Fruit fly (Drosophila melanogaster) whole organism, embryonic: ENCODE measurements around the gene Rab7.
A peak's percentile ranks its signal among the peaks of the same experiment; 100 is the strongest.

Experiments
- Atf3 ChIP-seq: fragments of 200-800 bp; sonication (Bioruptor generic); optimal IDR thresholded peaks from 3 replicates; lab custom pipeline; 2016; ENCODE audit warnings: missing biosample characterization, missing genetic modification characterization
- CG1233 ChIP-seq: fragments of 200-800 bp; sonication (Bioruptor generic); optimal IDR thresholded peaks from 4 replicates; lab custom pipeline; 2018; ENCODE audit warnings: missing biosample characterization, mild to moderate bottlenecking, missing genetic modification characterization
- CG15073 ChIP-seq: fragments of 200-800 bp; sonication (Bioruptor generic); optimal IDR thresholded peaks from 2 replicates; lab custom pipeline; 2016; ENCODE audit warnings: missing biosample characterization, missing genetic modification characterization
- CG16813 ChIP-seq: fragments of 200-800 bp; sonication (Bioruptor generic); IDR thresholded peaks from 3 replicates; pipeline ENCODE4 v1.3.6; 2022; ENCODE audit warnings: missing biosample characterization, missing genetic modification characterization; ENCODE audit not compliant: partially characterized antibody
- CG17385 ChIP-seq: fragments of 200-800 bp; sonication (Bioruptor generic); optimal IDR thresholded peaks from 3 replicates; lab custom pipeline; 2018; ENCODE audit warnings: missing biosample characterization, mild to moderate bottlenecking, missing genetic modification characterization
- CG1792 ChIP-seq: fragments of 200-800 bp; sonication (Bioruptor generic); optimal IDR thresholded peaks from 2 replicates; lab custom pipeline; 2016; ENCODE audit warnings: missing biosample characterization, missing genetic modification characterization
- CG1832 ChIP-seq: fragments of 200-800 bp; sonication (Bioruptor generic); optimal IDR thresholded peaks from 2 replicates; lab custom pipeline; 2017; ENCODE audit warnings: missing biosample characterization, mild to moderate bottlenecking, missing genetic modification characterization, inconsistent platforms
- CG18476 ChIP-seq: fragments of 200-800 bp; sonication (Bioruptor generic); optimal IDR thresholded peaks from 2 replicates; lab custom pipeline; 2016; ENCODE audit warnings: missing biosample characterization, mild to moderate bottlenecking, missing genetic modification characterization
- CG18619 ChIP-seq: fragments of 200-800 bp; sonication (Bioruptor generic); optimal IDR thresholded peaks from 3 replicates; lab custom pipeline; 2017; ENCODE audit warnings: missing biosample characterization, mild to moderate bottlenecking, missing genetic modification characterization
- CG2889 ChIP-seq: fragments of 200-800 bp; sonication (Bioruptor generic); IDR thresholded peaks from 3 replicates; pipeline ENCODE4 v1.3.6; 2022; ENCODE audit warnings: missing biosample characterization, missing genetic modification characterization
- CG34422 ChIP-seq: fragments of 200-800 bp; sonication (Bioruptor generic); IDR thresholded peaks from 3 replicates; pipeline ENCODE4 v1.3.6; 2022; ENCODE audit warnings: missing biosample characterization, missing genetic modification characterization
- CG3995 ChIP-seq: fragments of 200-800 bp; sonication (Bioruptor generic); optimal IDR thresholded peaks from 3 replicates; lab custom pipeline; 2016; ENCODE audit warnings: missing biosample characterization, missing genetic modification characterization
- CG4282 ChIP-seq: fragments of 200-800 bp; sonication (Bioruptor generic); optimal IDR thresholded peaks from 2 replicates; lab custom pipeline; 2016; ENCODE audit warnings: missing biosample characterization, missing genetic modification characterization
- CG4328 ChIP-seq: fragments of 200-800 bp; sonication (Bioruptor generic); optimal IDR thresholded peaks from 3 replicates; lab custom pipeline; 2017; ENCODE audit warnings: missing biosample characterization, missing genetic modification reagents, missing genetic modification characterization
- CG5180 ChIP-seq: fragments of 200-800 bp; sonication (Bioruptor generic); optimal IDR thresholded peaks from 3 replicates; lab custom pipeline; 2017; ENCODE audit warnings: missing biosample characterization, missing genetic modification characterization, mild to moderate bottlenecking, moderate library complexity, missing genetic modification reagents
- CG7556 ChIP-seq: fragments of 200-800 bp; sonication (Bioruptor generic); optimal IDR thresholded peaks from 2 replicates; lab custom pipeline; 2017; ENCODE audit warnings: missing biosample characterization, mild to moderate bottlenecking, missing genetic modification characterization
- CG8478 ChIP-seq: fragments of >200 bp; optimal IDR thresholded peaks from 2 replicates; lab custom pipeline; 2018
- CG8944 ChIP-seq: fragments of 200-800 bp; sonication (Bioruptor generic); optimal IDR thresholded peaks from 3 replicates; lab custom pipeline; 2016; ENCODE audit warnings: missing biosample characterization, missing genetic modification characterization
- Camta ChIP-seq: fragments of 200-800 bp; sonication (Bioruptor generic); optimal IDR thresholded peaks from 2 replicates; lab custom pipeline; 2016; ENCODE audit warnings: missing biosample characterization, missing genetic modification characterization
- Hmx ChIP-seq: fragments of 200-800 bp; sonication (Bioruptor generic); optimal IDR thresholded peaks from 2 replicates; lab custom pipeline; 2016; ENCODE audit warnings: missing biosample characterization, missing genetic modification characterization
- Lpt ChIP-seq: fragments of >200 bp; optimal IDR thresholded peaks from 2 replicates; lab custom pipeline; 2018; ENCODE audit warnings: missing biosample characterization, missing genetic modification characterization
- MTF-1 ChIP-seq: fragments of 200-800 bp; sonication (Bioruptor generic); optimal IDR thresholded peaks from 2 replicates; lab custom pipeline; 2018; ENCODE audit warnings: missing biosample characterization, mild to moderate bottlenecking, missing genetic modification characterization, borderline replicate concordance
- Meics ChIP-seq: fragments of 200-800 bp; sonication (Bioruptor generic); optimal IDR thresholded peaks from 2 replicates; lab custom pipeline; 2017; ENCODE audit warnings: missing biosample characterization, mild to moderate bottlenecking, missing genetic modification characterization
- NK7.1 ChIP-seq: fragments of 200-800 bp; sonication (Bioruptor generic); optimal IDR thresholded peaks from 3 replicates; lab custom pipeline; 2016; ENCODE audit warnings: missing biosample characterization, missing genetic modification characterization
- Six4 ChIP-seq: fragments of 200-800 bp; sonication (Bioruptor generic); optimal IDR thresholded peaks from 2 replicates; lab custom pipeline; 2016; ENCODE audit warnings: missing biosample characterization, missing genetic modification characterization
- Sry-β ChIP-seq: fragments of 200-800 bp; sonication (Bioruptor generic); optimal IDR thresholded peaks from 2 replicates; lab custom pipeline; 2018; ENCODE audit warnings: missing biosample characterization, mild to moderate bottlenecking, missing genetic modification characterization, moderate library complexity
- Taf1 ChIP-seq: fragments of 200-800 bp; sonication (Bioruptor generic); IDR thresholded peaks from 2 replicates; pipeline ENCODE4 v1.3.6; 2022; ENCODE audit warnings: missing biosample characterization, missing genetic modification characterization
- YL-1 ChIP-seq: fragments of 200-800 bp; sonication (Bioruptor generic); optimal IDR thresholded peaks from 3 replicates; lab custom pipeline; 2017; ENCODE audit warnings: missing biosample characterization, mild to moderate bottlenecking, missing genetic modification characterization
- ara ChIP-seq: fragments of 200-800 bp; sonication (Bioruptor generic); IDR thresholded peaks from 2 replicates; pipeline ENCODE4 v1.3.6; 2022; ENCODE audit warnings: missing biosample characterization, missing genetic modification characterization
- cad ChIP-seq: fragments of >200 bp; optimal IDR thresholded peaks from 2 replicates; lab custom pipeline; 2017; ENCODE audit warnings: missing biosample characterization, missing genetic modification characterization
- chinmo ChIP-seq: fragments of 200-800 bp; sonication (Bioruptor generic); IDR thresholded peaks from 4 replicates; pipeline ENCODE4 v1.3.6; 2022; ENCODE audit warnings: missing biosample characterization, missing genetic modification characterization; ENCODE audit not compliant: partially characterized antibody
- chn ChIP-seq: fragments of 200-800 bp; sonication (Bioruptor generic); optimal IDR thresholded peaks from 2 replicates; lab custom pipeline; 2016; ENCODE audit warnings: missing biosample characterization, missing genetic modification characterization
- crc ChIP-seq: fragments of 200-800 bp; sonication (Bioruptor generic); optimal IDR thresholded peaks from 2 replicates; lab custom pipeline; 2016; ENCODE audit warnings: missing biosample characterization, missing genetic modification characterization
- crp ChIP-seq, 2 experiments: fragments of 200-800 bp; sonication (Bioruptor generic); optimal IDR thresholded peaks; 2 replicates in 1 of 2; 3 replicates in 1 of 2; lab custom pipeline; 2017; ENCODE audit warnings: missing biosample characterization in 2 of 2, missing genetic modification characterization in 2 of 2, mild to moderate bottlenecking in 1 of 2, moderate library complexity in 1 of 2
- da ChIP-seq: fragments of 200-800 bp; sonication (Bioruptor generic); optimal IDR thresholded peaks from 2 replicates; lab custom pipeline; 2016; ENCODE audit warnings: missing biosample characterization, missing genetic modification characterization
- dimm ChIP-seq: fragments of 200-800 bp; sonication (Bioruptor generic); IDR thresholded peaks from 2 replicates; pipeline ENCODE4 v1.3.6; 2022; ENCODE audit warnings: missing biosample characterization, missing genetic modification characterization
- dmrt11E ChIP-seq: fragments of 200-800 bp; sonication (Bioruptor generic); optimal IDR thresholded peaks from 3 replicates; lab custom pipeline; 2018; ENCODE audit warnings: missing biosample characterization, mild to moderate bottlenecking, missing genetic modification characterization, moderate library complexity
- emc ChIP-seq: fragments of 200-800 bp; sonication (Bioruptor generic); optimal IDR thresholded peaks from 2 replicates; lab custom pipeline; 2016; ENCODE audit warnings: missing biosample characterization, missing genetic modification characterization
- ewg ChIP-seq: fragments of 200-800 bp; sonication (Bioruptor generic); optimal IDR thresholded peaks from 3 replicates; lab custom pipeline; 2017; ENCODE audit warnings: mild to moderate bottlenecking, missing biosample characterization, missing genetic modification reagents, missing genetic modification characterization
- lilli ChIP-seq: fragments of 200-800 bp; sonication (Bioruptor generic); optimal IDR thresholded peaks from 3 replicates; lab custom pipeline; 2016; ENCODE audit warnings: missing biosample characterization, missing genetic modification characterization
- lola ChIP-seq, 3 experiments: fragments of >200 bp in 2 of 3; fragments of 200-800 bp in 1 of 3; sonication (Bioruptor generic) in 1 of 3; optimal IDR thresholded peaks; 2 replicates each; lab custom pipeline; 2017 to 2019; ENCODE audit warnings: missing biosample characterization in 3 of 3, missing genetic modification characterization in 3 of 3, mild to moderate bottlenecking in 1 of 3, moderate library complexity in 1 of 3
- nau ChIP-seq: fragments of 200-800 bp; sonication (Bioruptor generic); optimal IDR thresholded peaks from 3 replicates; lab custom pipeline; 2017; ENCODE audit warnings: missing biosample characterization, mild to moderate bottlenecking, missing genetic modification characterization, missing genetic modification reagents
- pan ChIP-seq, 4 experiments: fragments of >200 bp in 3 of 4; fragments of 200-800 bp in 1 of 4; sonication (Bioruptor generic) in 1 of 4; optimal IDR thresholded peaks in 3 of 4; IDR thresholded peaks in 1 of 4; 2 replicates each; pipeline versions ENCODE4 v1.3.6 to Lab custom; 2017 to 2022; ENCODE audit warnings: missing biosample characterization in 2 of 4, missing genetic modification characterization in 2 of 4, mixed read lengths in 1 of 4
- pb ChIP-seq: fragments of 200-800 bp; sonication (Bioruptor generic); optimal IDR thresholded peaks from 3 replicates; lab custom pipeline; 2016; ENCODE audit warnings: missing biosample characterization, missing genetic modification characterization
- sens-2 ChIP-seq: fragments of 200-800 bp; sonication (Bioruptor generic); IDR thresholded peaks from 2 replicates; pipeline ENCODE4 v1.3.6; 2022; ENCODE audit warnings: missing biosample characterization, missing genetic modification characterization
- so ChIP-seq: fragments of 200-800 bp; sonication (Bioruptor generic); IDR thresholded peaks from 3 replicates; pipeline ENCODE4 v1.3.6; 2022; ENCODE audit warnings: missing biosample characterization, missing genetic modification characterization
- tin ChIP-seq: fragments of 200-800 bp; sonication (Bioruptor generic); optimal IDR thresholded peaks from 3 replicates; lab custom pipeline; 2016; ENCODE audit warnings: missing biosample characterization, missing genetic modification characterization
- tup ChIP-seq: fragments of 200-800 bp; sonication (Bioruptor generic); optimal IDR thresholded peaks from 2 replicates; lab custom pipeline; 2016; ENCODE audit warnings: missing biosample characterization, mild to moderate bottlenecking, missing genetic modification characterization, moderate library complexity
- yki ChIP-seq: fragments of >200 bp; optimal IDR thresholded peaks from 3 replicates; lab custom pipeline; 2018

Rab7 gene

dm6 chr3R:23958091-23958838, 34.5 kb upstream of the Rab7 start, which contains the start of the genes GluProRS and AP-1sigma (continued):
- peak; percentile 87 for TF ChIP-seq Six4 (GFP tag; lab: Kevin White, UChicago)
- peak; percentile 90 for TF ChIP-seq chn (GFP tag; lab: Kevin White, UChicago)
- TF ChIP-seq Sry-β (GFP tag; lab: Kevin White, UChicago): no peak
- TF ChIP-seq crp (GFP tag; optimal IDR thresholded peaks at IDR 0.05; lab: Kevin White, UChicago): peak; percentile 4 to 78
- no peak for TF ChIP-seq CG5180 (GFP tag; lab: Kevin White, UChicago)
- TF ChIP-seq CG8478 (lab: Kevin White, UChicago): peak; percentile 69
- TF ChIP-seq CG4328 (GFP tag; lab: Kevin White, UChicago): peak; percentile 85
- peak; percentile 97 for TF ChIP-seq CG17385 (GFP tag; lab: Kevin White, UChicago)
- peak; percentile 80 for TF ChIP-seq Camta
- TF ChIP-seq CG1832 (GFP tag; lab: Kevin White, UChicago): no peak
- TF ChIP-seq lilli (GFP tag; lab: Kevin White, UChicago): peak; percentile 95
- peak; percentile 86 for TF ChIP-seq CG8944 (GFP tag; lab: Kevin White, UChicago)
- TF ChIP-seq CG18476: peak; percentile 91
- TF ChIP-seq pan (optimal IDR thresholded peaks at IDR 0.05; lab: Kevin White, UChicago): no peak
- TF ChIP-seq pan (GFP tag; optimal IDR thresholded peaks at IDR 0.05 in 1 of 2, IDR thresholded peaks at IDR 0.05 in 1 of 2): peak in 1 of 2 experiments; percentile 97
- no peak for TF ChIP-seq cad (GFP tag; lab: Kevin White, UChicago)
- no peak for TF ChIP-seq nau (GFP tag; lab: Kevin White, UChicago)
- peak; percentile 83 for TF ChIP-seq CG3995
- TF ChIP-seq ewg (GFP tag; lab: Kevin White, UChicago): peak; percentile 79
- peak; percentile 92 for TF ChIP-seq CG2889 (GFP tag; lab: Robert Waterston, UW)
- TF ChIP-seq CG18619 (GFP tag; lab: Kevin White, UChicago): peak; percentile 83
- peak; percentile 58 for TF ChIP-seq NK7.1 (GFP tag; lab: Kevin White, UChicago)
- peak; percentile 48 for TF ChIP-seq CG15073 (GFP tag; lab: Kevin White, UChicago)
- TF ChIP-seq sens-2: peak; percentile 94
- peak; percentile 87 for TF ChIP-seq Meics
- TF ChIP-seq da (GFP tag; lab: Kevin White, UChicago): peak; percentile 67
- TF ChIP-seq CG7556 (GFP tag; lab: Kevin White, UChicago): peak; percentile 82
- TF ChIP-seq lola (GFP tag; optimal IDR thresholded peaks at IDR 0.05; lab: Kevin White, UChicago): peak in 1 of 3 experiments; percentile 85
- no peak for TF ChIP-seq Hmx
- TF ChIP-seq ara: peak; percentile 93
- peak; percentile 77 for TF ChIP-seq emc (GFP tag; lab: Kevin White, UChicago)
- peak; percentile 31 for TF ChIP-seq CG1792 (GFP tag; lab: Kevin White, UChicago)
- peak; percentile 75 for TF ChIP-seq dimm (GFP tag; lab: Robert Waterston, UW)
- TF ChIP-seq tin (GFP tag; lab: Kevin White, UChicago): peak; percentile 94
- TF ChIP-seq CG16813 (GFP tag; lab: Robert Waterston, UW): peak; percentile 97
- peak; percentile 63 for TF ChIP-seq CG4282 (GFP tag; lab: Kevin White, UChicago)
- peak; percentile 83 for TF ChIP-seq CG1233 (GFP tag; lab: Kevin White, UChicago)
- TF ChIP-seq yki (lab: Kevin White, UChicago): peak; percentile 91
- peak; percentile 81 for TF ChIP-seq YL-1 (GFP tag; lab: Kevin White, UChicago)
- TF ChIP-seq chinmo (GFP tag; lab: Robert Waterston, UW): peak; percentile 96
- TF ChIP-seq CG34422 (GFP tag; lab: Robert Waterston, UW): peak; percentile 98
- peak; percentile 92 for TF ChIP-seq so
- TF ChIP-seq dmrt11E (tag; lab: Kevin White, UChicago): peak; percentile 89
- peak; percentile 47 for TF ChIP-seq pb (GFP tag; lab: Kevin White, UChicago)
- peak; percentile 78 for TF ChIP-seq Atf3 (GFP tag; lab: Kevin White, UChicago)
- peak; percentile 89 for TF ChIP-seq Taf1 (GFP tag; lab: Robert Waterston, UW)
- peak; percentile 50 for TF ChIP-seq crc (GFP tag; lab: Kevin White, UChicago)
- TF ChIP-seq tup (GFP tag; lab: Kevin White, UChicago): peak; percentile 82
- peak; percentile 59 for TF ChIP-seq MTF-1 (GFP tag; lab: Kevin White, UChicago)
- no peak for TF ChIP-seq Lpt (GFP tag; lab: Kevin White, UChicago)
